Worm (Caenorhabditis elegans): ENCODE results near the gene hpo-25.

DNA sequence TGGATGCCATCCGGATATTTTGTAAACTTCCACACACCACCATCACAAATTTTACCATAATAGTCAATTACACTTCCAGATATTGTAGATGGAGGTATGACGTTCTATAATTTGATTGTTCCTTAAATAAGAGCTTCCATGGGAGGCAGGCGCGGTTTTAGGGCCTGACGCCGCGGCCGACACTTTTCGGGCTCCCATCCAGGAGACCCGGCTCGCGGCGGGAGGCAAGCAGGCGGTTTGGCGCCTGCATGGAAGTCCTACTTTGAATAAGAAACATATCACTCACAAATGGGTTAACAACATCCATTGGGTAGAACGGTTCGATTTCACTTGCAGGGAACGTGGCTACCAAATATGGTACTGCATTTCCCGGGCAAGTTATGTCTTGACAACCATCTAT, 10.6 kb downstream of the hpo-25 start:
- TF ChIP-seq lsy-2 (tag; optimal IDR thresholded peaks at IDR 0.05) = no peak
- no peak for TF ChIP-seq fos-1 (tag; optimal IDR thresholded peaks at IDR 0.05)
- TF ChIP-seq C34F6.9 (tag; optimal IDR thresholded peaks at IDR 0.05) = no peak
- no peak for TF ChIP-seq unc-55 (GFP tag; optimal IDR thresholded peaks at IDR 0.05)
- TF ChIP-seq nhr-10 (tag; optimal IDR thresholded peaks at IDR 0.05) = no peak
- TF ChIP-seq zag-1 (tag; optimal IDR thresholded peaks at IDR 0.05) = no peak
- TF ChIP-seq snpc-4 (tag; optimal IDR thresholded peaks at IDR 0.05) = no peak
- no peak for TF ChIP-seq ama-1 (optimal IDR thresholded peaks at IDR 0.05)
- TF ChIP-seq unc-39 (tag; optimal IDR thresholded peaks at IDR 0.05) = no peak

All from whole organism, L2 larva.